Worm (Caenorhabditis elegans) whole organism, L4 larva: ENCODE measurements around the gene cdk-1.

Experiments
- ceh-62 ChIP-seq: sonication (generic microtip); optimal IDR thresholded peaks from 2 replicates; lab custom pipeline; 2017; ENCODE audit warnings: missing biosample characterization, missing genetic modification characterization
- dmd-6 ChIP-seq: fragments of 200-800 bp; sonication (Bioruptor generic); IDR thresholded peaks from 2 replicates; pipeline ENCODE4 v1.3.6; 2022; ENCODE audit warnings: missing genetic modification reagents, missing genetic modification characterization, missing compliant biosample characterization
- lsy-2 ChIP-seq, 2 experiments: fragments of 150-350 bp in 1 of 2; sonication (generic microtip) in 1 of 2; optimal IDR thresholded peaks; 2 replicates each; lab custom pipeline; 2014 to 2017; ENCODE audit warnings: missing biosample characterization in 2 of 2, missing genetic modification characterization in 2 of 2

DNA sequence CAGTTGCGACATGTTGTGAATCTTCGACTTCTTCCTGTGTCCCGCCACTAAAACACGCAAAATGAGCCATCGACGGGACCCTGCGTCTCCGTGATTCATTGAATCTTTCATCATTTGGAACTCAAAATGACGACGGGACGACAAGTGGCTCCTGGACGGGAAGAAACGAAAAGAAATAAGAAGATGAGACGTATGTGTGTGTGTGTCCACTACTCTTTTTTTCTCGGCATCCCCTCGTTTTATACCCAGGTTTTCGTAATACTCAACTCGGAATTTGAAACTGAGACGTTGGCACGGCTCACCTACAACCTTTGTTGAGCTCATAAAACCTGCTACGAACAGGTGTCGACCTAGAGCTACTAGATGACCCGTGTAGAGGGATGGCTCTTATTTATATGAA is 2.7 kb upstream of the cdk-1 start:
- no peak for TF ChIP-seq dmd-6 (GFP tag; lab: Robert Waterston, UW)
- no peak for TF ChIP-seq lsy-2 (tag; optimal IDR thresholded peaks at IDR 0.05; lab: Kevin White, UChicago)
- TF ChIP-seq ceh-62 (tag; lab: Kevin White, UChicago) = no peak
